Worm (Caenorhabditis elegans) whole organism, mixed stage, embryonic: ENCODE data around the gene unc-82.

Experiments used
- ceh-83 ChIP-seq: fragments of 200-800 bp; sonication (Bioruptor generic); optimal IDR thresholded peaks from 2 replicates; lab custom pipeline; 2018; ENCODE audit warnings: mild to moderate bottlenecking, missing genetic modification characterization, missing compliant biosample characterization
- elt-3 ChIP-seq: fragments of 150-350 bp; optimal IDR thresholded peaks from 2 replicates; lab custom pipeline; 2014; ENCODE audit warnings: missing biosample characterization, missing genetic modification characterization
- lin-32 ChIP-seq: fragments of 200-800 bp; sonication (Bioruptor generic); optimal IDR thresholded peaks from 2 replicates; lab custom pipeline; 2018; ENCODE audit warnings: mild to moderate bottlenecking, missing genetic modification characterization, missing compliant biosample characterization
- mep-1 ChIP-seq: fragments of 150-350 bp; optimal IDR thresholded peaks from 2 replicates; lab custom pipeline; 2017; ENCODE audit warnings: missing biosample characterization, missing genetic modification reagents, missing genetic modification characterization, inconsistent platforms
- pha-4 ChIP-seq: fragments of 150-350 bp; optimal IDR thresholded peaks from 2 replicates; lab custom pipeline; 2018; ENCODE audit warnings: missing biosample characterization, missing genetic modification reagents, missing genetic modification characterization
- sem-2 ChIP-seq: fragments of 200-800 bp; sonication (Bioruptor generic); optimal IDR thresholded peaks from 2 replicates; lab custom pipeline; 2018; ENCODE audit warnings: mild to moderate bottlenecking, missing genetic modification characterization, missing compliant biosample characterization
- unc-39 ChIP-seq: fragments of 150-350 bp; optimal IDR thresholded peaks from 2 replicates; lab custom pipeline; 2014; ENCODE audit warnings: missing biosample characterization, missing genetic modification characterization
- unc-62 ChIP-seq: fragments of 150-350 bp; optimal IDR thresholded peaks from 2 replicates; lab custom pipeline; 2014; ENCODE audit warnings: missing biosample characterization, missing genetic modification reagents, missing genetic modification characterization

ce11 chrIV:7451345-7451744 lies 27.0 kb downstream of the unc-82 start, which contains the start of gene tes-1:
- TF ChIP-seq pha-4 (tag; lab: Kevin White, UChicago), result no peak
- TF ChIP-seq lin-32 (GFP tag; lab: Kevin White, UChicago), result no peak
- TF ChIP-seq mep-1 (tag; lab: Kevin White, UChicago), result no peak
- TF ChIP-seq unc-39 (tag; lab: Kevin White, UChicago), result no peak
- no peak for TF ChIP-seq sem-2 (GFP tag; lab: Kevin White, UChicago)
- no peak for TF ChIP-seq elt-3 (tag; lab: Kevin White, UChicago)
- no peak for TF ChIP-seq ceh-83
- TF ChIP-seq unc-62 (GFP tag; lab: Kevin White, UChicago), result no peak
